Fruit fly (Drosophila melanogaster) whole organism, prepupa: ENCODE measurements around the gene CG15147.

Experiments
- Blimp-1 ChIP-seq: fragments of 200-800 bp; sonication (Bioruptor generic); optimal IDR thresholded peaks from 3 replicates; lab custom pipeline; 2017; ENCODE audit warnings: missing biosample characterization, missing genetic modification characterization, mild to moderate bottlenecking, moderate library complexity, missing genetic modification reagents
- CG1621 ChIP-seq: fragments of 200-800 bp; sonication (Bioruptor generic); optimal IDR thresholded peaks from 3 replicates; lab custom pipeline; 2018; ENCODE audit warnings: missing biosample characterization, mild to moderate bottlenecking, missing genetic modification characterization
- Gug ChIP-seq: fragments of 200-800 bp; sonication (Bioruptor generic); IDR thresholded peaks from 2 replicates; pipeline ENCODE4 v1.3.6; 2022; ENCODE audit warnings: missing biosample characterization, missing genetic modification characterization
- Hr38 ChIP-seq: sonication (Bioruptor generic); optimal IDR thresholded peaks from 2 replicates; lab custom pipeline; 2016; ENCODE audit warnings: missing biosample characterization, missing genetic modification characterization
- topi ChIP-seq: fragments of 200-800 bp; sonication (Bioruptor generic); optimal IDR thresholded peaks from 3 replicates; lab custom pipeline; 2016; ENCODE audit warnings: missing biosample characterization, missing genetic modification characterization
- vri ChIP-seq: fragments of 200-800 bp; sonication (Bioruptor generic); optimal IDR thresholded peaks from 3 replicates; lab custom pipeline; 2016; ENCODE audit warnings: missing biosample characterization, mild to moderate bottlenecking, missing genetic modification characterization

dm6 chr2L:17621194-17621593, 5.0 kb downstream of the CG15147 start:
- no peak for TF ChIP-seq Blimp-1 (GFP tag; lab: Kevin White, UChicago)
- TF ChIP-seq Hr38 = no peak
- TF ChIP-seq topi (GFP tag; lab: Kevin White, UChicago) = no peak
- no peak for TF ChIP-seq Gug
- TF ChIP-seq vri = no peak
- no peak for TF ChIP-seq CG1621
